Fruit fly (Drosophila melanogaster) whole organism, prepupa: ENCODE results near the gene CheA29a.

Experiments
- CG10631 ChIP-seq: fragments of 200-800 bp; sonication (Bioruptor generic); optimal IDR thresholded peaks from 2 replicates; lab custom pipeline; 2016; ENCODE audit warnings: missing biosample characterization, missing genetic modification characterization
- CG11294 ChIP-seq: fragments of 200-800 bp; sonication (Bioruptor generic); IDR thresholded peaks from 2 replicates; pipeline ENCODE4 v1.3.6; 2022; ENCODE audit warnings: missing biosample characterization, missing genetic modification characterization
- CG11902 ChIP-seq: fragments of 200-800 bp; sonication (Bioruptor generic); optimal IDR thresholded peaks from 3 replicates; lab custom pipeline; 2016; ENCODE audit warnings: missing biosample characterization, missing genetic modification characterization
- CG31627 ChIP-seq: fragments of 200-800 bp; sonication (Bioruptor generic); optimal IDR thresholded peaks from 3 replicates; lab custom pipeline; 2016; ENCODE audit warnings: missing biosample characterization, missing genetic modification characterization
- CG32006 ChIP-seq: fragments of 200-800 bp; sonication (Bioruptor generic); optimal IDR thresholded peaks from 3 replicates; lab custom pipeline; 2017; ENCODE audit warnings: missing biosample characterization, mild to moderate bottlenecking, missing genetic modification characterization
- CG34406 ChIP-seq: fragments of 200-800 bp; sonication (Bioruptor generic); optimal IDR thresholded peaks from 3 replicates; lab custom pipeline; 2016; ENCODE audit warnings: missing biosample characterization, missing genetic modification characterization
- CG3919 ChIP-seq: fragments of 200-800 bp; sonication (Bioruptor generic); optimal IDR thresholded peaks from 3 replicates; lab custom pipeline; 2016; ENCODE audit warnings: missing biosample characterization, missing genetic modification characterization
- CG4318 ChIP-seq: fragments of 200-800 bp; sonication (Bioruptor generic); optimal IDR thresholded peaks from 3 replicates; lab custom pipeline; 2017; ENCODE audit warnings: missing biosample characterization, mild to moderate bottlenecking, missing genetic modification characterization
- CG6163 ChIP-seq: fragments of 200-800 bp; sonication (Bioruptor generic); IDR thresholded peaks from 3 replicates; pipeline ENCODE4 v1.3.6; 2022; ENCODE audit warnings: missing biosample characterization, missing genetic modification characterization
- CG6276 ChIP-seq: fragments of 200-800 bp; sonication (Bioruptor generic); optimal IDR thresholded peaks from 2 replicates; lab custom pipeline; 2017; ENCODE audit warnings: missing biosample characterization, mild to moderate bottlenecking, missing genetic modification characterization
- CG6808 ChIP-seq: fragments of 200-800 bp; sonication (Bioruptor generic); optimal IDR thresholded peaks from 3 replicates; lab custom pipeline; 2017; ENCODE audit warnings: missing biosample characterization, missing genetic modification characterization, mild to moderate bottlenecking, moderate library complexity, missing genetic modification reagents
- CG7368 ChIP-seq: fragments of 200-800 bp; sonication (Bioruptor generic); optimal IDR thresholded peaks from 3 replicates; lab custom pipeline; 2016; ENCODE audit warnings: missing biosample characterization, missing genetic modification characterization
- CG8319 ChIP-seq: fragments of 200-800 bp; sonication (Bioruptor generic); optimal IDR thresholded peaks from 3 replicates; lab custom pipeline; 2016; ENCODE audit warnings: missing biosample characterization, missing genetic modification characterization
- CG8632 ChIP-seq: fragments of 200-800 bp; sonication (Bioruptor generic); optimal IDR thresholded peaks from 3 replicates; lab custom pipeline; 2016; ENCODE audit warnings: missing biosample characterization, missing genetic modification characterization
- CG9139 ChIP-seq: fragments of 200-800 bp; sonication (Bioruptor generic); optimal IDR thresholded peaks from 3 replicates; lab custom pipeline; 2017; ENCODE audit warnings: missing biosample characterization, mild to moderate bottlenecking, missing genetic modification characterization
- Eip78C ChIP-seq: fragments of 200-800 bp; sonication (Bioruptor generic); peaks from one replicate; lab custom pipeline; 2016; ENCODE audit warnings: missing biosample characterization, missing genetic modification characterization
- Ets21C ChIP-seq: fragments of 200-800 bp; sonication (Bioruptor generic); optimal IDR thresholded peaks from 3 replicates; lab custom pipeline; 2016; ENCODE audit warnings: missing biosample characterization, missing genetic modification characterization
- Ets96B ChIP-seq: fragments of 200-800 bp; optimal IDR thresholded peaks from 2 replicates; lab custom pipeline; 2019; ENCODE audit warnings: missing biosample characterization, mild to moderate bottlenecking, missing genetic modification characterization, moderate library complexity
- Gug ChIP-seq: fragments of 200-800 bp; sonication (Bioruptor generic); IDR thresholded peaks from 2 replicates; pipeline ENCODE4 v1.3.6; 2022; ENCODE audit warnings: missing biosample characterization, missing genetic modification characterization
- Hr39 ChIP-seq: fragments of 200-800 bp; sonication (Bioruptor generic); optimal IDR thresholded peaks from 2 replicates; lab custom pipeline; 2016; ENCODE audit warnings: missing biosample characterization, missing genetic modification characterization
- Hr4 ChIP-seq: fragments of 200-800 bp; sonication (Bioruptor generic); optimal IDR thresholded peaks from 3 replicates; lab custom pipeline; 2016; ENCODE audit warnings: missing biosample characterization, missing genetic modification characterization
- Met ChIP-seq: fragments of 200-800 bp; sonication (Bioruptor generic); optimal IDR thresholded peaks from 3 replicates; lab custom pipeline; 2016; ENCODE audit warnings: missing biosample characterization, missing genetic modification characterization
- OdsH ChIP-seq: fragments of 200-800 bp; sonication (Bioruptor generic); optimal IDR thresholded peaks from 3 replicates; lab custom pipeline; 2016; ENCODE audit warnings: missing biosample characterization, missing genetic modification characterization
- Sox14 ChIP-seq: fragments of 200-800 bp; sonication (Bioruptor generic); optimal IDR thresholded peaks from 3 replicates; lab custom pipeline; 2016; ENCODE audit warnings: missing biosample characterization, missing genetic modification characterization
- acj6 ChIP-seq: fragments of 200-800 bp; sonication (Bioruptor generic); optimal IDR thresholded peaks from 3 replicates; lab custom pipeline; 2016; ENCODE audit warnings: missing biosample characterization, missing genetic modification characterization
- cyc ChIP-seq: fragments of 200-800 bp; sonication (Bioruptor generic); optimal IDR thresholded peaks from 3 replicates; lab custom pipeline; 2016; ENCODE audit warnings: missing biosample characterization, missing genetic modification characterization
- dsx ChIP-seq: fragments of 200-800 bp; optimal IDR thresholded peaks from 3 replicates; lab custom pipeline; 2019; ENCODE audit warnings: missing biosample characterization, mild to moderate bottlenecking, missing genetic modification characterization, moderate library complexity; ENCODE audit not compliant: poor library complexity, severe bottlenecking
- esn ChIP-seq: fragments of 200-800 bp; sonication (Bioruptor generic); optimal IDR thresholded peaks from 2 replicates; lab custom pipeline; 2016; ENCODE audit warnings: missing biosample characterization, mild to moderate bottlenecking, missing genetic modification characterization, moderate library complexity
- fd59A ChIP-seq: fragments of 200-800 bp; sonication (Bioruptor generic); optimal IDR thresholded peaks from 2 replicates; lab custom pipeline; 2017; ENCODE audit warnings: missing biosample characterization, mild to moderate bottlenecking, missing genetic modification characterization, missing genetic modification reagents
- fd85E ChIP-seq: fragments of 200-800 bp; sonication (Bioruptor generic); optimal IDR thresholded peaks from 3 replicates; lab custom pipeline; 2016; ENCODE audit warnings: missing biosample characterization, missing genetic modification characterization
- net ChIP-seq: fragments of 200-800 bp; sonication (Bioruptor generic); optimal IDR thresholded peaks from 3 replicates; lab custom pipeline; 2016; ENCODE audit warnings: missing biosample characterization, missing genetic modification characterization
- salr ChIP-seq, 2 experiments: fragments of 200-800 bp; sonication (Bioruptor generic); optimal IDR thresholded peaks; 3 replicates each; lab custom pipeline; 2016 to 2018; ENCODE audit warnings: missing biosample characterization in 2 of 2, missing genetic modification characterization in 2 of 2, mild to moderate bottlenecking in 1 of 2
- spab ChIP-seq: fragments of 200-800 bp; sonication (Bioruptor generic); optimal IDR thresholded peaks from 2 replicates; lab custom pipeline; 2017; ENCODE audit warnings: missing biosample characterization, mild to moderate bottlenecking, missing genetic modification characterization, missing genetic modification reagents
- svp ChIP-seq: fragments of 200-800 bp; sonication (Bioruptor generic); peaks from one replicate; lab custom pipeline; 2016; ENCODE audit warnings: missing biosample characterization, missing genetic modification characterization
- topi ChIP-seq: fragments of 200-800 bp; sonication (Bioruptor generic); optimal IDR thresholded peaks from 3 replicates; lab custom pipeline; 2016; ENCODE audit warnings: missing biosample characterization, missing genetic modification characterization
- vri ChIP-seq: fragments of 200-800 bp; sonication (Bioruptor generic); optimal IDR thresholded peaks from 3 replicates; lab custom pipeline; 2016; ENCODE audit warnings: missing biosample characterization, mild to moderate bottlenecking, missing genetic modification characterization

The CheA29a gene

dm6 chr2L:8478911-8479706, 2.0 kb downstream of the CheA29a start (continued):
- TF ChIP-seq Ets21C (GFP tag; lab: Kevin White, UChicago) (no peak), CG6276 (GFP tag; lab: Kevin White, UChicago) (peak; percentile 87), Hr39 (no peak), salr (GFP tag; optimal IDR thresholded peaks at IDR 0.05; lab: Kevin White, UChicago) (peak; percentile 73 to 79), Met (GFP tag; lab: Kevin White, UChicago) (peak; percentile 34), topi (GFP tag; lab: Kevin White, UChicago) (peak; percentile 52), esn (GFP tag; lab: Kevin White, UChicago) (peak; percentile 28), Ets96B (tag; lab: Kevin White, UChicago) (peak; percentile 79), CG34406 (GFP tag; lab: Kevin White, UChicago) (peak; percentile 54), CG4318 (GFP tag; lab: Kevin White, UChicago) (no peak), svp (GFP tag; lab: Kevin White, UChicago) (peak; percentile 39), spab (GFP tag; lab: Kevin White, UChicago) (peak; percentile 96), vri (peak; percentile 69), CG9139 (GFP tag; lab: Kevin White, UChicago) (peak; percentile 98), CG3919 (GFP tag; lab: Kevin White, UChicago) (peak; percentile 71), net (peak; percentile 73), CG31627 (GFP tag; lab: Kevin White, UChicago) (no peak), CG11294 (GFP tag; lab: Robert Waterston, UW) (no peak), acj6 (GFP tag; lab: Kevin White, UChicago) (no peak), CG11902 (no peak), CG7368 (GFP tag; lab: Kevin White, UChicago) (peak; percentile 44), Gug (GFP tag; lab: Robert Waterston, UW) (no peak), fd85E (GFP tag; lab: Kevin White, UChicago) (peak; percentile 38), Sox14 (GFP tag; lab: Kevin White, UChicago) (peak; percentile 22), CG8319 (GFP tag; lab: Kevin White, UChicago) (peak; percentile 36), CG32006 (GFP tag; lab: Kevin White, UChicago) (no peak), CG8632 (GFP tag; lab: Kevin White, UChicago) (peak; percentile 40), dsx (peak; percentile 65), fd59A (GFP tag; lab: Kevin White, UChicago) (peak; percentile 70), cyc (GFP tag; lab: Kevin White, UChicago) (no peak), CG6808 (GFP tag; lab: Kevin White, UChicago) (peak; percentile 98), CG10631 (GFP tag; lab: Kevin White, UChicago) (peak; percentile 23), CG6163 (GFP tag; lab: Robert Waterston, UW) (peak; percentile 93)

dm6 chr2L:8480825-8481224, 3.7 kb downstream of the CheA29a start:
- TF ChIP-seq CG7368 (GFP tag; lab: Kevin White, UChicago), result no peak

DNA sequence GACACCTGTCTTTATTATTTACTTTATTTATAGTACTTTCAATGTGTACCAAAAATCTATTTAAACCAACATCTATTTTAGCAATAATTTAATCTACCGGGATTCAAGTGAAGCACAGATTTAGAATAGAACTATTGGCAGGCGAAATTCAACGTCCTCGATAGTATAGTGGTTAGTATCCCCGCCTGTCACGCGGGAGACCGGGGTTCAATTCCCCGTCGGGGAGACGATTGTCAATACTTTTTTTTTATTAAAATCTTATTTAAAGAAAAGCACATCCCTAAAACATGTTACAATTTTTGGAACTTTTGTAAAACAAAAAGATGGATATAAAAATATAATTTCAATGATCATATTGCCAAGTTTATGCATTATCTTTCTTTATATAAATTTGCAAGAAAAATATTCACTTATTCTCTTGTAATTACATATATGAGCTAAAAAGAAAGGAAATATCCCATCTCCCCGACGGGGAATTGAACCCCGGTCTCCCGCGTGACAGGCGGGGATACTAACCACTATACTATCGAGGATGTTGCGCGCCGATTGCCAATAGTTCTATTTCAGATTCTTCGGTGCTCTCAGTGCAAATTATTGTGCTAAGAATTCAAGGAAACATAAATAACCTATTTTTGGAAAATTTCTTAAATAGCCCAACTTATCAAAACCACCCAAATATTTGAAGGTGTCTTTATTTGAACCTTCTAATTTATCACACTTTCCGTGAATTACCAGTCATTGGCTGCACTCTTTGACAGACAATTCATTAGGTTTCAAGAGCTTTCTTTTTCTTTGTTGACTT, 4.7 kb downstream of the CheA29a start, which contains the start of gene CG43796:
Gene CG43796, plus strand, starts transcription at position 752 of the 802 bp plus-strand sequence.
- TF ChIP-seq Hr4, result no peak
- no peak for TF ChIP-seq Ets21C (GFP tag; lab: Kevin White, UChicago)
- no peak for TF ChIP-seq OdsH (GFP tag; lab: Kevin White, UChicago)
- peak; percentile 50 for TF ChIP-seq Eip78C (GFP tag; lab: Kevin White, UChicago)
- peak; percentile 28 for TF ChIP-seq svp (GFP tag; lab: Kevin White, UChicago)
- no peak for TF ChIP-seq Hr39
- TF ChIP-seq, all 60 proteins: peak for 2
